Fruit fly (Drosophila melanogaster): Measurements from ENCODE around the gene CG43248.

DNA sequence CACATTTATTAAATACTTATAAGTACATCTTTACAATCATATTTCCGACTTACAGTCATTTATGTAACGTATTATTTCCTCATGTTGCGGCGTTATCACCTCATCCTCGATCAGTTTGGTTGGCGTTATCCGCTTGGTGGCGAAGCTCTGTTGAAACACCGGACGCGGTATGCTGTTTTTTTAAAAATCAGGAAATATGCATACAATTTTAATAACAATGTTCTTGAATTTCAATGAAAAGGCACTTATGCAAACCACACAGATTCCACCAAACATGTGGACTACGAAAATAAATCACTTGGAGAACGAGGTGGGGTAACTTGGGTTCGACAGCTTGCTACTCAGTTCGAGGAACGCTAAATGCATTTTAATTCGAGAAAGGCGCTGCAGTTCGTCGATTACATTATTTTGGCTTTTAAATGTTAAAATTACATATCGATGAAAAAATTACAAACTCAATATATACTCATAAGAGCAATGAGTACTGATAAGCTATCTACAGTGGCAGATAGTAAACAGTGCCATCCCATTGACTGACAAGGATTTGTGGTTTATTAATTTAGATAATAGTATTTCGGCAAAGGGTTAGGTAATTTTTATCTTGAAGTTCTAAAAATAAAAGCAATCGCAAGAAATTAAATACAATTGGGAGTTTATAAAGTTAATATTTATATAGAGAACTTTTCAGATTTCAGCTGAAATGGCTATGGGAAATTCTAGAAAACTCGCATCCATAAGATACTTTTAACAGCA lies 24.9 kb downstream of the CG43248 start:
- TF ChIP-seq Dll (optimal IDR thresholded peaks at IDR 0.05) (no peak), psq (optimal IDR thresholded peaks at IDR 0.05) (no peak), EcR (GFP tag; optimal IDR thresholded peaks at IDR 0.05) (no peak), usp (GFP tag; optimal IDR thresholded peaks at IDR 0.05) (no peak)
